Worm (Caenorhabditis elegans) whole organism, L4 larva: Measurements from ENCODE around the gene R10E11.6.

Experiments
- D1046.2 ChIP-seq: fragments of 200-800 bp; sonication (Bioruptor generic); IDR thresholded peaks from 2 replicates; pipeline ENCODE4 v1.3.6; 2022; ENCODE audit warnings: missing genetic modification characterization, missing compliant biosample characterization
- F10B5.3 ChIP-seq: sonication (generic microtip); optimal IDR thresholded peaks from 2 replicates; lab custom pipeline; 2016; ENCODE audit warnings: mild to moderate bottlenecking, missing genetic modification characterization, missing compliant biosample characterization
- F26F4.8 ChIP-seq: fragments of 200-800 bp; sonication (Bioruptor generic); conservative IDR thresholded peaks from 2 replicates; pipeline ENCODE4 v1.3.6; 2022; ENCODE audit warnings: missing genetic modification characterization, missing compliant biosample characterization
- F49E8.2 ChIP-seq: sonication (generic microtip); optimal IDR thresholded peaks from 2 replicates; lab custom pipeline; 2016; ENCODE audit warnings: missing compliant biosample characterization, mild to moderate bottlenecking, missing genetic modification characterization, borderline replicate concordance
- T20F7.1 ChIP-seq: fragments of 200-800 bp; sonication (Bioruptor generic); optimal IDR thresholded peaks from 2 replicates; lab custom pipeline; 2018; ENCODE audit warnings: mild to moderate bottlenecking, missing genetic modification characterization, missing compliant biosample characterization
- T26A8.4 ChIP-seq: fragments of 200-800 bp; sonication (Bioruptor generic); IDR thresholded peaks from 2 replicates; pipeline ENCODE4 v1.3.6; 2022; ENCODE audit warnings: missing genetic modification characterization, missing compliant biosample characterization
- aly-2 ChIP-seq: sonication (generic microtip); optimal IDR thresholded peaks from 2 replicates; lab custom pipeline; 2018; ENCODE audit warnings: missing biosample characterization, missing genetic modification characterization
- ama-1 ChIP-seq: fragments of 150-350 bp; optimal IDR thresholded peaks from 2 replicates; lab custom pipeline; 2014; ENCODE audit warnings: inconsistent platforms, mixed read lengths
- attf-4 ChIP-seq: sonication (generic microtip); optimal IDR thresholded peaks from 3 replicates; lab custom pipeline; 2017; ENCODE audit warnings: missing biosample characterization, missing genetic modification characterization
- ceh-20 ChIP-seq: fragments of 200-800 bp; sonication (Bioruptor generic); IDR thresholded peaks from 2 replicates; pipeline ENCODE4 v1.3.6; 2022; ENCODE audit warnings: missing genetic modification reagents, missing genetic modification characterization, missing compliant biosample characterization
- ceh-82 ChIP-seq: sonication (generic microtip); optimal IDR thresholded peaks from 2 replicates; lab custom pipeline; 2017; ENCODE audit warnings: missing biosample characterization, missing genetic modification characterization
- ces-1 ChIP-seq: fragments of 150-350 bp; sonication (generic microtip); optimal IDR thresholded peaks from 4 replicates; lab custom pipeline; 2014; ENCODE audit warnings: missing biosample characterization, missing genetic modification reagents, missing genetic modification characterization
- cey-2 ChIP-seq: sonication (generic microtip); optimal IDR thresholded peaks from 3 replicates; lab custom pipeline; 2017; ENCODE audit warnings: missing genetic modification characterization, mild to moderate bottlenecking, missing compliant biosample characterization, antibody characterized with exemption, borderline replicate concordance; ENCODE audit not compliant: insufficient read depth
- dmd-6 ChIP-seq: fragments of 200-800 bp; sonication (Bioruptor generic); IDR thresholded peaks from 2 replicates; pipeline ENCODE4 v1.3.6; 2022; ENCODE audit warnings: missing genetic modification reagents, missing genetic modification characterization, missing compliant biosample characterization
- dmd-8 ChIP-seq: fragments of 200-800 bp; sonication (Bioruptor generic); IDR thresholded peaks from 2 replicates; pipeline ENCODE4 v1.3.6; 2022; ENCODE audit warnings: missing genetic modification characterization, missing compliant biosample characterization
- dmd-9 ChIP-seq: fragments of 200-800 bp; sonication (Bioruptor generic); IDR thresholded peaks from 2 replicates; pipeline ENCODE4 v1.3.6; 2022; ENCODE audit warnings: missing genetic modification reagents, missing genetic modification characterization, missing compliant biosample characterization
- dpl-1 ChIP-seq: fragments of 150-350 bp; optimal IDR thresholded peaks from 2 replicates; lab custom pipeline; 2014; ENCODE audit warnings: missing biosample characterization, missing genetic modification reagents, missing genetic modification characterization
- dve-1 ChIP-seq: sonication (generic microtip); optimal IDR thresholded peaks from 2 replicates; lab custom pipeline; 2017; ENCODE audit warnings: antibody characterized with exemption, mild to moderate bottlenecking, missing genetic modification characterization, missing compliant biosample characterization; ENCODE audit not compliant: insufficient read depth
- egl-27 ChIP-seq: sonication (generic microtip); optimal IDR thresholded peaks from 3 replicates; lab custom pipeline; 2017; ENCODE audit warnings: missing biosample characterization, missing genetic modification reagents, missing genetic modification characterization
- hlh-11 ChIP-seq: fragments of 200-800 bp; sonication (Bioruptor generic); optimal IDR thresholded peaks from 2 replicates; lab custom pipeline; 2018; ENCODE audit warnings: mild to moderate bottlenecking, missing genetic modification characterization, missing compliant biosample characterization
- hmg-1.1 ChIP-seq: fragments of 200-800 bp; sonication (Bioruptor generic); IDR thresholded peaks from 2 replicates; pipeline ENCODE4 v1.3.6; 2022; ENCODE audit warnings: missing genetic modification reagents, missing genetic modification characterization, missing compliant biosample characterization
- jun-1 ChIP-seq: fragments of 150-350 bp; optimal IDR thresholded peaks from 2 replicates; lab custom pipeline; 2014; ENCODE audit warnings: missing biosample characterization, missing genetic modification reagents, missing genetic modification characterization
- lin-1 ChIP-seq: fragments of 200-800 bp; sonication (Bioruptor generic); IDR thresholded peaks from 2 replicates; pipeline ENCODE4 v1.3.6; 2022; ENCODE audit warnings: missing genetic modification reagents, missing genetic modification characterization, missing compliant biosample characterization
- lin-13 ChIP-seq: fragments of 150-350 bp; optimal IDR thresholded peaks from 2 replicates; lab custom pipeline; 2014; ENCODE audit warnings: missing biosample characterization, missing genetic modification reagents, missing genetic modification characterization
- lin-38 ChIP-seq: fragments of 200-800 bp; sonication (Bioruptor generic); IDR thresholded peaks from 2 replicates; pipeline ENCODE4 v1.3.6; 2022; ENCODE audit warnings: missing genetic modification reagents, missing genetic modification characterization, missing compliant biosample characterization
- mdl-1 ChIP-seq, 2 experiments: fragments of 150-350 bp in 1 of 2; sonication (generic microtip) in 1 of 2; optimal IDR thresholded peaks; 2 replicates each; lab custom pipeline; 2014 to 2017; ENCODE audit warnings: missing biosample characterization in 2 of 2, missing genetic modification characterization in 2 of 2
- mes-2 ChIP-seq: sonication (generic microtip); optimal IDR thresholded peaks from 2 replicates; lab custom pipeline; 2016; ENCODE audit warnings: missing genotype, mild to moderate bottlenecking, missing genetic modification characterization, missing compliant biosample characterization; ENCODE audit not compliant: poor library complexity, severe bottlenecking
- mxl-2 ChIP-seq: fragments of 200-800 bp; sonication (Bioruptor generic); conservative IDR thresholded peaks from 2 replicates; pipeline ENCODE4 v1.3.6; 2022; ENCODE audit warnings: missing genetic modification reagents, missing genetic modification characterization, missing compliant biosample characterization
- mxl-3 ChIP-seq: fragments of 200-800 bp; sonication (Bioruptor generic); optimal IDR thresholded peaks from 2 replicates; lab custom pipeline; 2018; ENCODE audit warnings: mild to moderate bottlenecking, missing genetic modification characterization, missing compliant biosample characterization
- nhr-10 ChIP-seq: fragments of 150-350 bp; optimal IDR thresholded peaks from 2 replicates; lab custom pipeline; 2014; ENCODE audit warnings: missing biosample characterization, missing genetic modification characterization
- nhr-102 ChIP-seq: sonication (generic microtip); optimal IDR thresholded peaks from 2 replicates; lab custom pipeline; 2016; ENCODE audit warnings: mild to moderate bottlenecking, missing genetic modification characterization, moderate library complexity, missing compliant biosample characterization
- nhr-237 ChIP-seq: sonication (generic microtip); optimal IDR thresholded peaks from 2 replicates; lab custom pipeline; 2017; ENCODE audit warnings: missing biosample characterization, missing genetic modification characterization
- nhr-41 ChIP-seq: fragments of 200-800 bp; sonication (Bioruptor generic); IDR thresholded peaks from 2 replicates; pipeline ENCODE4 v1.3.6; 2022; ENCODE audit warnings: missing genetic modification reagents, missing genetic modification characterization, missing compliant biosample characterization
- nhr-42 ChIP-seq: fragments of 200-800 bp; sonication (Bioruptor generic); IDR thresholded peaks from 2 replicates; pipeline ENCODE4 v1.3.6; 2022; ENCODE audit warnings: missing genetic modification characterization, missing compliant biosample characterization
- nhr-6 ChIP-seq: fragments of 150-350 bp; optimal IDR thresholded peaks from 2 replicates; lab custom pipeline; 2014; ENCODE audit warnings: missing biosample characterization, missing genetic modification characterization
- pqm-1 ChIP-seq: sonication (generic microtip); optimal IDR thresholded peaks from 2 replicates; lab custom pipeline; 2017; ENCODE audit warnings: missing biosample characterization, missing genetic modification characterization
- spr-3 ChIP-seq: fragments of 200-800 bp; sonication (Bioruptor generic); optimal IDR thresholded peaks from 2 replicates; lab custom pipeline; 2018; ENCODE audit warnings: mild to moderate bottlenecking, missing genetic modification characterization, missing compliant biosample characterization
- tag-97 ChIP-seq: fragments of 200-800 bp; sonication (Bioruptor generic); IDR thresholded peaks from 2 replicates; pipeline ENCODE4 v1.3.6; 2022; ENCODE audit warnings: missing genetic modification characterization, missing compliant biosample characterization
- unc-62 ChIP-seq, 3 experiments: fragments of 150-350 bp in 1 of 3; sonication (generic microtip); optimal IDR thresholded peaks in 2 of 3; peaks in 1 of 3; 1 replicate in 1 of 3; 2 replicates in 2 of 3; lab custom pipeline; 2014 to 2017; ENCODE audit warnings: missing biosample characterization in 3 of 3, missing genetic modification characterization in 3 of 3, missing genetic modification reagents in 3 of 3, missing genotype in 1 of 3
- zag-1 ChIP-seq: fragments of 150-350 bp; optimal IDR thresholded peaks from 2 replicates; lab custom pipeline; 2014; ENCODE audit warnings: missing biosample characterization, missing genetic modification characterization
- zfp-2 ChIP-seq: sonication (generic microtip); optimal IDR thresholded peaks from 2 replicates; lab custom pipeline; 2016; ENCODE audit warnings: mild to moderate bottlenecking, missing genetic modification characterization, missing compliant biosample characterization
- ztf-11 ChIP-seq: fragments of 150-350 bp; optimal IDR thresholded peaks from 2 replicates; lab custom pipeline; 2014; ENCODE audit warnings: missing biosample characterization, missing genetic modification characterization

Gene R10E11.6

ce11 chrIII:9818763-9819162, 36.0 kb downstream of the R10E11.6 start, which contains the start of gene panl-3 (continued):
- TF ChIP-seq ztf-11 (tag; lab: Kevin White, UChicago) (no peak), hlh-11 (tag; lab: Kevin White, UChicago) (peak; percentile 78), zag-1 (tag; lab: Kevin White, UChicago) (no peak), mdl-1 (tag; optimal IDR thresholded peaks at IDR 0.05; lab: Kevin White, UChicago) (peak; percentile 67 to 95), nhr-237 (tag; lab: Kevin White, UChicago) (no peak), hmg-1.1 (peak; percentile 80), nhr-41 (no peak), attf-4 (no peak), T26A8.4 (GFP tag; lab: Robert Waterston, UW) (0 out of 2 replicates have a peak, but pooled peaks have one; percentile 52), nhr-102 (tag; lab: Kevin White, UChicago) (no peak), D1046.2 (GFP tag; lab: Robert Waterston, UW) (no peak), dmd-9 (GFP tag; lab: Robert Waterston, UW) (no peak), F26F4.8 (no peak), mes-2 (tag; lab: Kevin White, UChicago) (peak; percentile 84), dmd-8 (GFP tag; lab: Robert Waterston, UW) (no peak), dmd-6 (GFP tag; lab: Robert Waterston, UW) (peak; percentile 43), cey-2 (tag; lab: Kevin White, UChicago) (no peak), dpl-1 (GFP tag; lab: Kevin White, UChicago) (peak; percentile 63), aly-2 (tag; lab: Kevin White, UChicago) (no peak), F49E8.2 (no peak), T20F7.1 (no peak), nhr-42 (GFP tag; lab: Robert Waterston, UW) (no peak), pqm-1 (tag; lab: Kevin White, UChicago) (no peak), spr-3 (no peak), lin-38 (peak; percentile 50), unc-62 (GFP tag; optimal IDR thresholded peaks at IDR 0.05 in 1 of 2; lab: Kevin White, UChicago) (no peak), unc-62 (tag; optimal IDR thresholded peaks at IDR 0.05; lab: Kevin White, UChicago) (no peak), mxl-3 (GFP tag; lab: Kevin White, UChicago) (peak; percentile 89), tag-97 (no peak), nhr-6 (tag; lab: Kevin White, UChicago) (peak; percentile 38), jun-1 (tag; lab: Kevin White, UChicago) (no peak), zfp-2 (no peak), mxl-2 (GFP tag; lab: Robert Waterston, UW) (no peak), lin-1 (GFP tag; lab: Robert Waterston, UW) (0 out of 2 replicates have a peak, but pooled peaks have one; percentile 24)

- TF ChIP-seq nhr-10 (tag; lab: Kevin White, UChicago) = no peak
- no peak for TF ChIP-seq ama-1 (lab: Kevin White, UChicago)
- no peak for TF ChIP-seq egl-27 (tag; lab: Kevin White, UChicago)
- no peak for TF ChIP-seq F10B5.3 (tag; lab: Kevin White, UChicago)
- TF ChIP-seq ceh-20 (GFP tag; lab: Robert Waterston, UW) = no peak
- no peak for TF ChIP-seq lin-13 (GFP tag; lab: Kevin White, UChicago)
- no peak for TF ChIP-seq ceh-82 (tag; lab: Kevin White, UChicago)
- TF ChIP-seq ces-1 (GFP tag; lab: Kevin White, UChicago) = no peak
- no peak for TF ChIP-seq dve-1 (tag; lab: Kevin White, UChicago)
Observed at ce11 chrIII:9822942-9823341, 40.1 kb downstream of the R10E11.6 start, which contains the start of gene arl-5. Gene arl-5 (plus strand): TSS chrIII:9823242.
